Fruit fly (Drosophila melanogaster) S2 (cell line): ENCODE measurements around the gene vrs.

Experiments
- CG8478 ChIP-seq: fragments of >200 bp; optimal IDR thresholded peaks from 2 replicates; lab custom pipeline; 2018
- CTCF ChIP-seq, 2 experiments: fragments of >200 bp; optimal IDR thresholded peaks; 2 replicates each; lab custom pipeline; 2018

dm6 chr3R:12450713-12451259 is 3.3 kb downstream of the vrs start:
- TF ChIP-seq CTCF (optimal IDR thresholded peaks at IDR 0.05; lab: Kevin White, UChicago) (no peak), CG8478 (lab: Kevin White, UChicago) (no peak)
